Worm (Caenorhabditis elegans): ENCODE data around the gene asp-18.

Gene asp-18

ce11 chrV:18731579-18732041 is at the start of gene asp-18, which contains the start of gene scl-19:
Gene asp-18, minus strand, starts transcription at chrV:18731679.
Gene scl-19, plus strand, starts transcription at chrV:18731991.
- TF ChIP-seq hmbx-1 (tag; optimal IDR thresholded peaks at IDR 0.05): no peak
- TF ChIP-seq ets-7 (tag; optimal IDR thresholded peaks at IDR 0.05): no peak
- no peak for TF ChIP-seq F13C5.2 (tag; optimal IDR thresholded peaks at IDR 0.05)
- no peak for TF ChIP-seq hnd-1 (tag; optimal IDR thresholded peaks at IDR 0.05)
- no peak for TF ChIP-seq ceh-36 (tag; optimal IDR thresholded peaks at IDR 0.05)
- no peak for TF ChIP-seq sea-1 (GFP tag; conservative IDR thresholded peaks at IDR 0.05)
- no peak for TF ChIP-seq hmg-4 (GFP tag; optimal IDR thresholded peaks at IDR 0.05)
- TF ChIP-seq ceh-13 (GFP tag; optimal IDR thresholded peaks at IDR 0.05): no peak
- TF ChIP-seq flt-1 (GFP tag; IDR thresholded peaks at IDR 0.05): no peak
- no peak for TF ChIP-seq ama-1 (optimal IDR thresholded peaks at IDR 0.05)
- no peak for TF ChIP-seq tbx-37 (GFP tag; conservative IDR thresholded peaks at IDR 0.05)
- no peak for TF ChIP-seq pes-1 (GFP tag; IDR thresholded peaks at IDR 0.05)
- TF ChIP-seq aly-1 (tag; optimal IDR thresholded peaks at IDR 0.05): no peak
- no peak for TF ChIP-seq tbx-11 (GFP tag; IDR thresholded peaks at IDR 0.05)
- no peak for TF ChIP-seq tra-4 (tag; optimal IDR thresholded peaks at IDR 0.05)
- no peak for TF ChIP-seq scrt-1 (GFP tag; IDR thresholded peaks at IDR 0.05)
- TF ChIP-seq B0310.2 (tag; optimal IDR thresholded peaks at IDR 0.05): no peak

- TF ChIP-seq sea-1 (GFP tag; conservative IDR thresholded peaks at IDR 0.05): no peak
- no peak for TF ChIP-seq hmg-4 (GFP tag; optimal IDR thresholded peaks at IDR 0.05)
Observed at ce11 chrV:18780605-18781004, 49.1 kb upstream of the asp-18 start.

- TF ChIP-seq ceh-13 (GFP tag; optimal IDR thresholded peaks at IDR 0.05) (no peak), F13C5.2 (tag; optimal IDR thresholded peaks at IDR 0.05) (no peak)
Observed at ce11 chrV:18776245-18776737, 44.8 kb upstream of the asp-18 start, which contains the start of gene Y17D7B.4. Gene Y17D7B.4, minus strand, starts transcription at chrV:18776687.

ce11 chrV:18772761-18773160 is 41.3 kb upstream of the asp-18 start, which contains the start of gene clec-257:
Gene clec-257, plus strand, starts transcription at chrV:18773061.
- TF ChIP-seq hmbx-1 (tag; optimal IDR thresholded peaks at IDR 0.05) (no peak), ceh-36 (tag; optimal IDR thresholded peaks at IDR 0.05) (no peak), aly-1 (tag; optimal IDR thresholded peaks at IDR 0.05) (no peak), tbx-11 (GFP tag; IDR thresholded peaks at IDR 0.05) (no peak), scrt-1 (GFP tag; IDR thresholded peaks at IDR 0.05) (no peak), hnd-1 (tag; optimal IDR thresholded peaks at IDR 0.05) (no peak), F13C5.2 (tag; optimal IDR thresholded peaks at IDR 0.05) (no peak), tra-4 (tag; optimal IDR thresholded peaks at IDR 0.05) (no peak), sea-1 (GFP tag; conservative IDR thresholded peaks at IDR 0.05) (no peak), flt-1 (GFP tag; IDR thresholded peaks at IDR 0.05) (no peak), tbx-37 (GFP tag; conservative IDR thresholded peaks at IDR 0.05) (no peak), ets-7 (tag; optimal IDR thresholded peaks at IDR 0.05) (no peak), pes-1 (GFP tag; IDR thresholded peaks at IDR 0.05) (no peak), ceh-13 (GFP tag; optimal IDR thresholded peaks at IDR 0.05) (no peak)

- TF ChIP-seq scrt-1 (GFP tag; IDR thresholded peaks at IDR 0.05): no peak
- no peak for TF ChIP-seq B0310.2 (tag; optimal IDR thresholded peaks at IDR 0.05)
- TF ChIP-seq tra-4 (tag; optimal IDR thresholded peaks at IDR 0.05): no peak
- TF ChIP-seq tbx-37 (GFP tag; conservative IDR thresholded peaks at IDR 0.05): no peak
- TF ChIP-seq flt-1 (GFP tag; IDR thresholded peaks at IDR 0.05): no peak
- TF ChIP-seq ets-7 (tag; optimal IDR thresholded peaks at IDR 0.05): no peak
- no peak for TF ChIP-seq F13C5.2 (tag; optimal IDR thresholded peaks at IDR 0.05)
- no peak for TF ChIP-seq hnd-1 (tag; optimal IDR thresholded peaks at IDR 0.05)
- TF ChIP-seq hmbx-1 (tag; optimal IDR thresholded peaks at IDR 0.05): no peak
- no peak for TF ChIP-seq sea-1 (GFP tag; conservative IDR thresholded peaks at IDR 0.05)
- no peak for TF ChIP-seq tbx-11 (GFP tag; IDR thresholded peaks at IDR 0.05)
Observed at ce11 chrV:18771804-18772386, 40.4 kb upstream of the asp-18 start.

ce11 chrV:18771390-18771789 is 39.9 kb upstream of the asp-18 start, which contains the start of gene clec-256:
Gene clec-256, plus strand, starts transcription at chrV:18771690.
- no peak for TF ChIP-seq hmg-4 (GFP tag; optimal IDR thresholded peaks at IDR 0.05)
- no peak for TF ChIP-seq sea-1 (GFP tag; conservative IDR thresholded peaks at IDR 0.05)
- no peak for TF ChIP-seq hnd-1 (tag; optimal IDR thresholded peaks at IDR 0.05)
- no peak for TF ChIP-seq ceh-13 (GFP tag; optimal IDR thresholded peaks at IDR 0.05)
- no peak for TF ChIP-seq B0310.2 (tag; optimal IDR thresholded peaks at IDR 0.05)
- no peak for TF ChIP-seq ama-1 (optimal IDR thresholded peaks at IDR 0.05)
- TF ChIP-seq tbx-37 (GFP tag; conservative IDR thresholded peaks at IDR 0.05): no peak
- no peak for TF ChIP-seq scrt-1 (GFP tag; IDR thresholded peaks at IDR 0.05)

ce11 chrV:18770623-18771022 is 39.1 kb upstream of the asp-18 start, which contains the start of gene clec-255:
Gene clec-255, minus strand, starts transcription at chrV:18770723.
- TF ChIP-seq F13C5.2 (tag; optimal IDR thresholded peaks at IDR 0.05) (no peak), sea-1 (GFP tag; conservative IDR thresholded peaks at IDR 0.05) (no peak), scrt-1 (GFP tag; IDR thresholded peaks at IDR 0.05) (no peak), flt-1 (GFP tag; IDR thresholded peaks at IDR 0.05) (no peak), ets-7 (tag; optimal IDR thresholded peaks at IDR 0.05) (no peak)

ce11 chrV:18769902-18770301 is 38.4 kb upstream of the asp-18 start:
- TF ChIP-seq tra-4 (tag; optimal IDR thresholded peaks at IDR 0.05) (no peak), hmg-4 (GFP tag; optimal IDR thresholded peaks at IDR 0.05) (no peak), pes-1 (GFP tag; IDR thresholded peaks at IDR 0.05) (no peak), aly-1 (tag; optimal IDR thresholded peaks at IDR 0.05) (no peak), hmbx-1 (tag; optimal IDR thresholded peaks at IDR 0.05) (no peak), tbx-37 (GFP tag; conservative IDR thresholded peaks at IDR 0.05) (no peak), flt-1 (GFP tag; IDR thresholded peaks at IDR 0.05) (no peak), sea-1 (GFP tag; conservative IDR thresholded peaks at IDR 0.05) (no peak), ama-1 (optimal IDR thresholded peaks at IDR 0.05) (no peak), ceh-36 (tag; optimal IDR thresholded peaks at IDR 0.05) (no peak), tbx-11 (GFP tag; IDR thresholded peaks at IDR 0.05) (no peak), ets-7 (tag; optimal IDR thresholded peaks at IDR 0.05) (no peak), B0310.2 (tag; optimal IDR thresholded peaks at IDR 0.05) (no peak), hnd-1 (tag; optimal IDR thresholded peaks at IDR 0.05) (no peak), F13C5.2 (tag; optimal IDR thresholded peaks at IDR 0.05) (no peak), scrt-1 (GFP tag; IDR thresholded peaks at IDR 0.05) (no peak), ceh-13 (GFP tag; optimal IDR thresholded peaks at IDR 0.05) (no peak)
